Worm (Caenorhabditis elegans) whole organism, L2 larva: ENCODE measurements around the gene C25G6.3.
"Not testable (repeated sequence)": the region's sequence is repeated elsewhere in the genome, so short reads cannot be mapped to it uniquely, and the experiment has no call there.

Source experiments
- ama-1 ChIP-seq: fragments of 150-350 bp; optimal IDR thresholded peaks from 2 replicates; lab custom pipeline; 2018; ENCODE audit warnings: inconsistent platforms
- blmp-1 ChIP-seq: sonication (generic microtip); optimal IDR thresholded peaks from 2 replicates; lab custom pipeline; 2017; ENCODE audit warnings: missing genetic modification characterization, mild to moderate bottlenecking, missing compliant biosample characterization, antibody characterized with exemption, moderate library complexity; ENCODE audit not compliant: insufficient read depth
- lin-11 ChIP-seq: fragments of 150-350 bp; sonication (generic microtip); optimal IDR thresholded peaks from 2 replicates; lab custom pipeline; 2014; ENCODE audit warnings: missing biosample characterization, missing genetic modification characterization, inconsistent platforms, mixed read lengths
- lin-39 ChIP-seq: fragments of 150-350 bp; optimal IDR thresholded peaks from 2 replicates; lab custom pipeline; 2014; ENCODE audit warnings: missing biosample characterization, missing genetic modification reagents, missing genetic modification characterization
- lsy-2 ChIP-seq, 2 experiments: fragments of 150-350 bp in 1 of 2; sonication (generic microtip) in 1 of 2; optimal IDR thresholded peaks; 2 replicates each; lab custom pipeline; 2014 to 2017; ENCODE audit warnings: missing biosample characterization in 2 of 2, missing genetic modification characterization in 2 of 2
- nhr-237 ChIP-seq: fragments of 150-350 bp; optimal IDR thresholded peaks from 2 replicates; lab custom pipeline; 2014; ENCODE audit warnings: missing biosample characterization, missing genetic modification characterization
- nhr-77 ChIP-seq: fragments of 150-350 bp; optimal IDR thresholded peaks from 2 replicates; lab custom pipeline; 2014; ENCODE audit warnings: missing biosample characterization, missing genetic modification characterization
- sma-3 ChIP-seq: sonication (generic microtip); optimal IDR thresholded peaks from 2 replicates; lab custom pipeline; 2016; ENCODE audit warnings: missing genetic modification reagents, missing genetic modification characterization, missing compliant biosample characterization
- snpc-4 ChIP-seq: fragments of 150-350 bp; optimal IDR thresholded peaks from 2 replicates; lab custom pipeline; 2014; ENCODE audit warnings: missing biosample characterization, missing genetic modification characterization
- unc-39 ChIP-seq: fragments of 150-350 bp; optimal IDR thresholded peaks from 2 replicates; lab custom pipeline; 2014; ENCODE audit warnings: missing biosample characterization, missing genetic modification characterization
- unc-62 ChIP-seq: fragments of 150-350 bp; optimal IDR thresholded peaks from 2 replicates; lab custom pipeline; 2014; ENCODE audit warnings: missing biosample characterization, missing genetic modification reagents, missing genetic modification characterization
- ztf-11 ChIP-seq: sonication (generic microtip); optimal IDR thresholded peaks from 2 replicates; lab custom pipeline; 2017; ENCODE audit warnings: missing biosample characterization, missing genetic modification characterization

DNA sequence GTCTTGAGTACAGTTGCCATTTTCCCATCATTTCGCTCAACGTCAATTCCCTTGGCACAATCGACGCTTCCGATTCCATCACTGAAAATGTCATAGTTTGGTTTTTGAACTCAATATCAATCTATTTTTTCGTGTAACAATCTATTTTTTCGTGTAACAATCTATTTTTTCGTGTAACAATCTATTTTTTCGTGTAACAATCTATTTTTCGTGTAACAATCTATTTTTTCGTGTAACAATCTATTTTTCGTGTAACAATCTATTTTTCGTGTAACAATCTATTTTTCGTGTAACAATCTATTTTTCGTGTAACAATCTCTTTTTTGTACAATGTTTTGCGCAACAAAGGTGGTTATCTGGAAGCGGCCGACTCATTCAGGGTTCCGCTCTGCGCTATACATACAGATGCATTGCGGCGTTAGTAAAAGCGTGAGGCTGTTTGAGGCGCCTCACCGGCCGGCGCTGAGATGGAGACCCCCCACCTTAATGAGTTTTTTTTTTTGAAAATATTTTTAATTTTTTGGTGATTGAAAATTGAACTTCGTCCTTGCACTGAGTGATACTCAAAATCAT, 43.4 kb downstream of the C25G6.3 start:
- not testable (repeated sequence) for TF ChIP-seq lin-11 (tag; lab: Kevin White, UChicago); blmp-1; unc-39 (tag; lab: Kevin White, UChicago); ztf-11 (tag; lab: Kevin White, UChicago); sma-3 (GFP tag; lab: Kevin White, UChicago); ama-1 (lab: Kevin White, UChicago); nhr-237 (tag; lab: Kevin White, UChicago); lsy-2 (tag; optimal IDR thresholded peaks at IDR 0.05; lab: Kevin White, UChicago); unc-62 (GFP tag; lab: Kevin White, UChicago); lin-39 (tag; lab: Kevin White, UChicago); nhr-77 (tag; lab: Kevin White, UChicago)
- peak; percentile 35 for TF ChIP-seq snpc-4 (tag; lab: Kevin White, UChicago)
